Worm (Caenorhabditis elegans) whole organism, L4 larva: ENCODE data around the gene C55A1.1.

ENCODE experiments used
- F37D6.2 ChIP-seq: sonication (generic microtip); optimal IDR thresholded peaks from 2 replicates; lab custom pipeline; 2016; ENCODE audit warnings: mild to moderate bottlenecking, missing genetic modification characterization, missing compliant biosample characterization
- dpl-1 ChIP-seq: fragments of 150-350 bp; optimal IDR thresholded peaks from 2 replicates; lab custom pipeline; 2014; ENCODE audit warnings: missing biosample characterization, missing genetic modification reagents, missing genetic modification characterization

ce11 chrV:15658262-15659060 is 36.8 kb downstream of the C55A1.1 start:
- TF ChIP-seq F37D6.2: no peak
- TF ChIP-seq dpl-1 (GFP tag; lab: Kevin White, UChicago): no peak
